Worm (Caenorhabditis elegans) whole organism, mixed stage, embryonic: ENCODE data around the gene Y49A3A.3.

Source experiments
- bed-3 ChIP-seq: fragments of 200-800 bp; sonication (Bioruptor generic); optimal IDR thresholded peaks from 3 replicates; lab custom pipeline; 2018; ENCODE audit warnings: mild to moderate bottlenecking, missing genetic modification characterization, moderate library complexity, missing compliant biosample characterization
- ceh-39 ChIP-seq: fragments of 150-350 bp; optimal IDR thresholded peaks from 2 replicates; lab custom pipeline; 2014; ENCODE audit warnings: missing biosample characterization, missing genetic modification characterization
- ceh-83 ChIP-seq: fragments of 200-800 bp; sonication (Bioruptor generic); optimal IDR thresholded peaks from 2 replicates; lab custom pipeline; 2018; ENCODE audit warnings: mild to moderate bottlenecking, missing genetic modification characterization, missing compliant biosample characterization
- ces-1 ChIP-seq: fragments of 150-350 bp; optimal IDR thresholded peaks from 2 replicates; lab custom pipeline; 2014; ENCODE audit warnings: missing biosample characterization, missing genetic modification reagents, missing genetic modification characterization
- cnd-1 ChIP-seq: fragments of 200-800 bp; sonication (Bioruptor generic); optimal IDR thresholded peaks from 2 replicates; lab custom pipeline; 2018; ENCODE audit warnings: mild to moderate bottlenecking, missing genetic modification characterization, missing compliant biosample characterization
- drap-1 ChIP-seq: fragments of 200-800 bp; sonication (Bioruptor generic); optimal IDR thresholded peaks from 3 replicates; lab custom pipeline; 2018; ENCODE audit warnings: mild to moderate bottlenecking, missing genetic modification characterization, missing compliant biosample characterization
- elt-3 ChIP-seq: fragments of 150-350 bp; optimal IDR thresholded peaks from 2 replicates; lab custom pipeline; 2014; ENCODE audit warnings: missing biosample characterization, missing genetic modification characterization
- flh-1 ChIP-seq: fragments of 200-800 bp; sonication (Bioruptor generic); optimal IDR thresholded peaks from 2 replicates; lab custom pipeline; 2018; ENCODE audit warnings: mild to moderate bottlenecking, missing genetic modification characterization, moderate library complexity, missing compliant biosample characterization
- ham-2 ChIP-seq: fragments of 200-800 bp; sonication (Bioruptor generic); optimal IDR thresholded peaks from 2 replicates; lab custom pipeline; 2018; ENCODE audit warnings: mild to moderate bottlenecking, missing genetic modification characterization, missing compliant biosample characterization
- hlh-1 ChIP-seq: fragments of 150-350 bp; optimal IDR thresholded peaks from 2 replicates; lab custom pipeline; 2014; ENCODE audit warnings: missing biosample characterization, missing genetic modification reagents, missing genetic modification characterization
- lin-13 ChIP-seq: fragments of 150-350 bp; optimal IDR thresholded peaks from 2 replicates; lab custom pipeline; 2014; ENCODE audit warnings: missing biosample characterization, missing genetic modification characterization
- lin-32 ChIP-seq: fragments of 200-800 bp; sonication (Bioruptor generic); optimal IDR thresholded peaks from 2 replicates; lab custom pipeline; 2018; ENCODE audit warnings: mild to moderate bottlenecking, missing genetic modification characterization, missing compliant biosample characterization
- lsy-2 ChIP-seq: fragments of 150-350 bp; optimal IDR thresholded peaks from 2 replicates; lab custom pipeline; 2014; ENCODE audit warnings: missing biosample characterization, missing genetic modification characterization
- mab-5 ChIP-seq: fragments of 150-350 bp; optimal IDR thresholded peaks from 2 replicates; lab custom pipeline; 2014; ENCODE audit warnings: missing biosample characterization, missing genetic modification characterization
- mep-1 ChIP-seq: fragments of 150-350 bp; optimal IDR thresholded peaks from 2 replicates; lab custom pipeline; 2017; ENCODE audit warnings: missing biosample characterization, missing genetic modification reagents, missing genetic modification characterization, inconsistent platforms
- mls-2 ChIP-seq: sonication (generic microtip); optimal IDR thresholded peaks from 2 replicates; lab custom pipeline; 2016; ENCODE audit warnings: mild to moderate bottlenecking, missing genetic modification characterization, moderate library complexity, missing compliant biosample characterization
- nhr-12 ChIP-seq: fragments of 150-350 bp; optimal IDR thresholded peaks from 2 replicates; lab custom pipeline; 2014; ENCODE audit warnings: missing biosample characterization, missing genetic modification characterization
- nhr-2 ChIP-seq: fragments of 150-350 bp; optimal IDR thresholded peaks from 2 replicates; lab custom pipeline; 2014; ENCODE audit warnings: missing biosample characterization, missing genetic modification characterization
- nhr-237 ChIP-seq: fragments of 150-350 bp; optimal IDR thresholded peaks from 2 replicates; lab custom pipeline; 2014; ENCODE audit warnings: missing biosample characterization, missing genetic modification characterization
- nhr-28 ChIP-seq: fragments of 150-350 bp; optimal IDR thresholded peaks from 2 replicates; lab custom pipeline; 2014; ENCODE audit warnings: missing biosample characterization, missing genetic modification characterization
- nhr-76 ChIP-seq: sonication (generic microtip); optimal IDR thresholded peaks from 2 replicates; lab custom pipeline; 2017; ENCODE audit warnings: missing biosample characterization, missing genetic modification characterization
- pha-4 ChIP-seq: fragments of 150-350 bp; optimal IDR thresholded peaks from 2 replicates; lab custom pipeline; 2018; ENCODE audit warnings: missing biosample characterization, missing genetic modification reagents, missing genetic modification characterization
- sem-2 ChIP-seq: fragments of 200-800 bp; sonication (Bioruptor generic); optimal IDR thresholded peaks from 2 replicates; lab custom pipeline; 2018; ENCODE audit warnings: mild to moderate bottlenecking, missing genetic modification characterization, missing compliant biosample characterization
- snpc-4 ChIP-seq: fragments of 150-350 bp; optimal IDR thresholded peaks from 2 replicates; lab custom pipeline; 2014; ENCODE audit warnings: missing biosample characterization, missing genetic modification characterization
- sptf-1 ChIP-seq: sonication (generic microtip); optimal IDR thresholded peaks from 2 replicates; lab custom pipeline; 2017; ENCODE audit warnings: mild to moderate bottlenecking, missing genetic modification characterization, moderate library complexity, missing compliant biosample characterization
- unc-120 ChIP-seq: sonication (generic microtip); optimal IDR thresholded peaks from 2 replicates; lab custom pipeline; 2017; ENCODE audit warnings: missing genetic modification characterization, missing compliant biosample characterization; ENCODE audit not compliant: poor library complexity, severe bottlenecking
- unc-62 ChIP-seq: fragments of 150-350 bp; optimal IDR thresholded peaks from 2 replicates; lab custom pipeline; 2014; ENCODE audit warnings: missing biosample characterization, missing genetic modification reagents, missing genetic modification characterization
- ztf-11 ChIP-seq: fragments of 150-350 bp; optimal IDR thresholded peaks from 2 replicates; lab custom pipeline; 2014; ENCODE audit warnings: missing biosample characterization, missing genetic modification characterization

Gene Y49A3A.3

DNA sequence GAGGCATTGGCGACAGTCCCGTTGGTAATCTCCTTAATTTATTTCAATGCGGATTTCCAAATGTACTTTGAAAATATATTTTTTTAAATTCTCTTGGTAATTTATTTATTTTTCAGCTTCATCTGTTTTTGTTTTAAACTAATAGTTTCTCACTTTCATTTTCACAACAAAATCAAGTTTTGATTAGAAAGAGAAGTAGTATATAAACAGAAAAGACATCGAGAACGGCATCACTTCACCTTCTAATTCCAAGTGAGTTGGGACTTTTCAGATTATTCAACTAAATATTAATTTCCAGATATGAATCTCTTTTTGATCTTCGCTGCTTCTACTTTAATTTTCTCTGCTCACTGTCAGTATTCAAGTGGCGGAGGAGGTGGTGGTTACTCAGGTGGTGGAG lies 34.0 kb upstream of the Y49A3A.3 start, which contains the start of gene F47B8.14:
F47B8.14 (plus strand) TSS at position 301 of the 400 bp plus-strand sequence.
- no peak for TF ChIP-seq bed-3 (GFP tag; lab: Kevin White, UChicago)
- no peak for TF ChIP-seq sptf-1 (tag; lab: Kevin White, UChicago)
- no peak for TF ChIP-seq nhr-2 (tag; lab: Kevin White, UChicago)
- no peak for TF ChIP-seq pha-4 (tag; lab: Kevin White, UChicago)
- TF ChIP-seq unc-62 (GFP tag; lab: Kevin White, UChicago), result no peak
- TF ChIP-seq mls-2 (tag; lab: Kevin White, UChicago), result no peak
- TF ChIP-seq lin-32 (GFP tag; lab: Kevin White, UChicago), result no peak
- TF ChIP-seq nhr-28 (tag; lab: Kevin White, UChicago), result no peak
- TF ChIP-seq unc-120, result no peak
- no peak for TF ChIP-seq ceh-83 (GFP tag; lab: Kevin White, UChicago)
- TF ChIP-seq nhr-12, result no peak
- no peak for TF ChIP-seq cnd-1 (tag; lab: Kevin White, UChicago)
- TF ChIP-seq lsy-2 (tag; lab: Kevin White, UChicago), result no peak
- TF ChIP-seq ceh-39 (tag; lab: Kevin White, UChicago), result no peak
- no peak for TF ChIP-seq nhr-76 (tag; lab: Kevin White, UChicago)

DNA sequence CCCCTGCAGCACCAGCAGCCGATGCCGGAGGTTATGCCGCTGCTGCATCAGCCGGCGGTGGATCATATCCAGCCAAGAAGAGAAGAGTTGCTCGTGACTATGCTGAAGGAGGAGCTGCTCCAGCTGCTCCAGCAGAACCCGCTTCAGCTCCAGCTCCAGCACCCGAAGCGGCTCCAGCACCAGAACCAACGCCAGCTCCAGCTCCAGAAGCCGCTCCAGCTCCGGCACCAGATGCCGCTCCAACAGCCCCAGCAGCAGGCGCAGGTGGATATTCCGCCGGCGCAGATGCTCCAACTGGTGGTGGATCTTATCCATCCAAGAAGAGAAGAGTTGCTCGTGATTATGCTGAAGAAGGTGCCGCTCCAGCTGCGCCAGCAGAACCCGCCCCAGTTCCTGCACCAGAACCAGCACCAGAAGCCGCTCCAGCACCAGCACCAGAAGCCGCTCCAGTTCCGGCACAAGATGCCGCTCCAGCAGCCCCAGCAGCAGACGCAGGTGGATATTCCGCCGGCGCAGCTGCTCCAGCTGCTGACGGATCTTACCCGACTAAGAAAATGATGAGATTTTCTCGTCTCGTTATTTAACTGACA lies 33.4 kb upstream of the Y49A3A.3 start:
- TF ChIP-seq sptf-1 (tag; lab: Kevin White, UChicago), result peak; percentile 22
- TF ChIP-seq sem-2 (GFP tag; lab: Kevin White, UChicago), result no peak
- TF ChIP-seq drap-1, result peak; percentile 31
- no peak for TF ChIP-seq mls-2 (tag; lab: Kevin White, UChicago)
- TF ChIP-seq, all 35 proteins: peak for 2

DNA sequence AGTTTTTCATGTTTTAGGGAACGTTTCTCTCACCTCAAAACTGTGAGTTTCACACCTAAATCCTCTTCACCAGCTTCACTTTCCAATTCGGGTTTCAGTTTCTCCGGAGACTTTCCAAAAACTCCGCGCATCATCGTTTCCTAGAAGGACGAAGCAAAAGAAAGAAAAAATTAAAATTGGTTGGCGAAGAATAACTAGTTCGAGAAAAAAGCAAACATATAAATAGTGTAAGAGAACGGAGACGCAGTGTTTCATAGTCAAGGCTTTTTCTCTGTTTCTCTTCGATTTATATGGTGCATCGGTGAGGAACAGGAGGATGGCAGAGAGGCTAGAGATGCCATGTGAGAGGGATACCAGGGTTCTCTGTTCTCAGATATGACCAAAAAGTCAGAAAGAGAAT lies 31.5 kb upstream of the Y49A3A.3 start, which contains the start of gene F47B8.3:
F47B8.3 (minus strand) TSS at position 261 of the 400 bp plus-strand sequence.
- TF ChIP-seq ztf-11 (tag; lab: Kevin White, UChicago) (no peak), ham-2 (no peak), mep-1 (tag; lab: Kevin White, UChicago) (no peak), ces-1 (GFP tag; lab: Kevin White, UChicago) (peak; percentile 17)

DNA sequence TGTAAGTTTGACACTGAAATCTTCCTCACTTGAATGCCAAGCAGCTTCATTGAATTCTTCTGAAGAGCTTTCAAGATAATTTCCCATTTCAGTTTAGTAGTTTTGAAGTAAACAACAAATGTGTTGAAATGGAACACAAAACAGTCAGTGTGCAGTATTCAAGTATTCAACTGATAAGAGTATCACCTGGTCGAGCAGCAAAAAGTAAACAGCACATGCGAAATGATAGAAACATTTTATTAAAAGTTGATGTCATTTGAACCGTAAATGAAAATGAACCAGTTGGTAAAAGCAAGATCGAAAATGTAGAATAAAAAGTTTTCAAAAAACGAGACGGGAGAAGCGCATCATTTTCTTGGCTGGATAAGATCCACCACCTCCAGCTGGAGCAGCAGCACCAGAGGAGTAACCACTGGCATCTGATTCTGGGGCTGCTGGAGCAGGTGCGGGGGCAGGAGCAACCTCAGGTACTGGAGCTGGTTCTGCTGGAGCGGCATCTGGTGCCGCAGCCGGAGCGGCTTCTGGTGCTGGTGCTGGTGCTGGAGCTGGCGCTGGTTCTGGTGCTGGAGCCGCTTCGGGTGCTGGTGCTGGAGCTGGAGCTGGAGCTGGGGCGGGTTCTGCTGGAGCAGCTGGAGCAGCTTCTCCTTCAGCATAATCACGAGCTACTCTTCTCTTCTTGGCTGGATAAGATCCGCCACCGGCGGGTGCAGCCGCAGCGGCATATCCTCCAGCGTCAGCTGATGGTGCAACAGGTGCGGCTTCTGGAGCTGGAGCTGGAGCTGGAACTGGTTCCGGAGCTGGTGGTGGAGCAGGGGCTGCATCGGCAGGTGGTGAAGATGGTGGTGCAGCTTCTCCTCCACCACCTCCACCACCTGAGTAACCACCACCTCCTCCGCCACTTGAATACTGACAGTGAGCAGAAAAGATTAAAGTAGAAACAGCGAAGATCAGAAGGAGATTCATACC lies 29.4 kb upstream of the Y49A3A.3 start, which contains the start of the genes F47B8.4 and F47B8.18:
F47B8.4 (minus strand) TSS at position 172 of the 966 bp plus-strand sequence.
F47B8.18 (minus strand) TSS at position 963 of the 966 bp plus-strand sequence.
- TF ChIP-seq nhr-12 (no peak), pha-4 (tag; lab: Kevin White, UChicago) (no peak)

- no peak for TF ChIP-seq ceh-83 (GFP tag; lab: Kevin White, UChicago)
- no peak for TF ChIP-seq nhr-2 (tag; lab: Kevin White, UChicago)
- TF ChIP-seq unc-62 (GFP tag; lab: Kevin White, UChicago), result no peak
- no peak for TF ChIP-seq unc-120
- TF ChIP-seq elt-3 (tag; lab: Kevin White, UChicago), result no peak
- no peak for TF ChIP-seq nhr-12
- no peak for TF ChIP-seq mls-2 (tag; lab: Kevin White, UChicago)
- no peak for TF ChIP-seq sem-2 (GFP tag; lab: Kevin White, UChicago)
- TF ChIP-seq flh-1 (GFP tag; lab: Kevin White, UChicago), result no peak
- no peak for TF ChIP-seq snpc-4 (tag; lab: Kevin White, UChicago)
These were observed 26.4 kb upstream of the Y49A3A.3 start, which contains the start of gene F47B8.5 for ce11 chrV:14327776-14328175. F47B8.5 (minus strand) TSS chrV:14327876.

- TF ChIP-seq hlh-1 (tag; lab: Kevin White, UChicago) (no peak), ceh-39 (tag; lab: Kevin White, UChicago) (no peak), lin-13 (no peak), mab-5 (no peak), lsy-2 (tag; lab: Kevin White, UChicago) (no peak), nhr-237 (no peak), bed-3 (GFP tag; lab: Kevin White, UChicago) (no peak), sem-2 (GFP tag; lab: Kevin White, UChicago) (no peak), drap-1 (no peak), ham-2 (no peak), nhr-2 (tag; lab: Kevin White, UChicago) (no peak), nhr-28 (tag; lab: Kevin White, UChicago) (no peak), unc-120 (no peak), elt-3 (tag; lab: Kevin White, UChicago) (no peak), mls-2 (tag; lab: Kevin White, UChicago) (no peak), sptf-1 (tag; lab: Kevin White, UChicago) (no peak), mep-1 (tag; lab: Kevin White, UChicago) (no peak), nhr-76 (tag; lab: Kevin White, UChicago) (no peak), snpc-4 (tag; lab: Kevin White, UChicago) (no peak), ceh-83 (GFP tag; lab: Kevin White, UChicago) (no peak)
These were observed 25.4 kb upstream of the Y49A3A.3 start, which contains the start of gene pepm-1 for ce11 chrV:14328806-14329205. pepm-1 (plus strand) TSS chrV:14329106.
